Worm (Caenorhabditis elegans) whole organism, L4 larva: Measurements from ENCODE around the gene F09E10.7.
A peak's percentile ranks its signal among the peaks of the same experiment; 100 is the strongest.

ENCODE experiments used
- F10B5.3 ChIP-seq: sonication (generic microtip); optimal IDR thresholded peaks from 2 replicates; lab custom pipeline; 2016; ENCODE audit warnings: mild to moderate bottlenecking, missing genetic modification characterization, missing compliant biosample characterization
- F49E8.2 ChIP-seq: sonication (generic microtip); optimal IDR thresholded peaks from 2 replicates; lab custom pipeline; 2016; ENCODE audit warnings: missing compliant biosample characterization, mild to moderate bottlenecking, missing genetic modification characterization, borderline replicate concordance
- R02D3.7 ChIP-seq: fragments of 150-350 bp; sonication (generic microtip); optimal IDR thresholded peaks from 3 replicates; lab custom pipeline; 2014; ENCODE audit warnings: missing biosample characterization, missing genetic modification characterization
- T20F7.1 ChIP-seq: fragments of 200-800 bp; sonication (Bioruptor generic); optimal IDR thresholded peaks from 2 replicates; lab custom pipeline; 2018; ENCODE audit warnings: mild to moderate bottlenecking, missing genetic modification characterization, missing compliant biosample characterization
- Y5F2A.4 ChIP-seq: fragments of 200-800 bp; sonication (Bioruptor generic); optimal IDR thresholded peaks from 2 replicates; lab custom pipeline; 2018; ENCODE audit warnings: mild to moderate bottlenecking, missing genetic modification characterization, missing compliant biosample characterization
- ZK546.5 ChIP-seq, 2 experiments: sonication (generic microtip); optimal IDR thresholded peaks; 2 replicates each; lab custom pipeline; 2017; ENCODE audit warnings: missing biosample characterization in 2 of 2, missing genetic modification characterization in 2 of 2
- aha-1 ChIP-seq: fragments of 150-350 bp; peaks from one replicate; lab custom pipeline; 2014; ENCODE audit warnings: missing biosample characterization, missing genetic modification characterization
- ceh-20 ChIP-seq: fragments of 200-800 bp; sonication (Bioruptor generic); IDR thresholded peaks from 2 replicates; pipeline ENCODE4 v1.3.6; 2022; ENCODE audit warnings: missing genetic modification reagents, missing genetic modification characterization, missing compliant biosample characterization
- ceh-28 ChIP-seq: fragments of 150-350 bp; optimal IDR thresholded peaks from 2 replicates; lab custom pipeline; 2014; ENCODE audit warnings: missing biosample characterization, missing genetic modification reagents, missing genetic modification characterization
- ceh-82 ChIP-seq: sonication (generic microtip); optimal IDR thresholded peaks from 2 replicates; lab custom pipeline; 2017; ENCODE audit warnings: missing biosample characterization, missing genetic modification characterization
- cey-2 ChIP-seq: sonication (generic microtip); optimal IDR thresholded peaks from 3 replicates; lab custom pipeline; 2017; ENCODE audit warnings: missing genetic modification characterization, mild to moderate bottlenecking, missing compliant biosample characterization, antibody characterized with exemption, borderline replicate concordance; ENCODE audit not compliant: insufficient read depth
- dmd-6 ChIP-seq: fragments of 200-800 bp; sonication (Bioruptor generic); IDR thresholded peaks from 2 replicates; pipeline ENCODE4 v1.3.6; 2022; ENCODE audit warnings: missing genetic modification reagents, missing genetic modification characterization, missing compliant biosample characterization
- dmd-9 ChIP-seq: fragments of 200-800 bp; sonication (Bioruptor generic); IDR thresholded peaks from 2 replicates; pipeline ENCODE4 v1.3.6; 2022; ENCODE audit warnings: missing genetic modification reagents, missing genetic modification characterization, missing compliant biosample characterization
- egl-27 ChIP-seq: sonication (generic microtip); optimal IDR thresholded peaks from 3 replicates; lab custom pipeline; 2017; ENCODE audit warnings: missing biosample characterization, missing genetic modification reagents, missing genetic modification characterization
- egl-43 ChIP-seq: fragments of 200-800 bp; sonication (Bioruptor generic); IDR thresholded peaks from 2 replicates; pipeline ENCODE4 v1.3.6; 2022; ENCODE audit warnings: missing genetic modification reagents, missing genetic modification characterization, missing compliant biosample characterization
- fkh-10 ChIP-seq: fragments of 150-350 bp; optimal IDR thresholded peaks from 2 replicates; lab custom pipeline; 2014; ENCODE audit warnings: missing biosample characterization, missing genetic modification reagents, missing genetic modification characterization
- hif-1 ChIP-seq, 2 experiments: sonication (generic microtip); optimal IDR thresholded peaks; 2 replicates each; lab custom pipeline; 2016 to 2017; ENCODE audit warnings: missing compliant biosample characterization in 2 of 2, missing genetic modification characterization in 2 of 2, missing genetic modification reagents in 2 of 2, missing genotype in 2 of 2, mild to moderate bottlenecking in 1 of 2
- hlh-30 ChIP-seq: sonication (generic microtip); optimal IDR thresholded peaks from 2 replicates; lab custom pipeline; 2017; ENCODE audit warnings: antibody characterized with exemption, mild to moderate bottlenecking, missing genetic modification characterization, missing compliant biosample characterization; ENCODE audit not compliant: insufficient read depth
- lim-7 ChIP-seq: fragments of 200-800 bp; sonication (Bioruptor generic); IDR thresholded peaks from 2 replicates; pipeline ENCODE4 v1.3.6; 2022; ENCODE audit warnings: missing genetic modification characterization, missing compliant biosample characterization
- lin-13 ChIP-seq: fragments of 150-350 bp; optimal IDR thresholded peaks from 2 replicates; lab custom pipeline; 2014; ENCODE audit warnings: missing biosample characterization, missing genetic modification reagents, missing genetic modification characterization
- lin-29 ChIP-seq: fragments of 200-800 bp; sonication (Bioruptor generic); IDR thresholded peaks from 2 replicates; pipeline ENCODE4 v1.3.6; 2022; ENCODE audit warnings: missing genetic modification reagents, missing genetic modification characterization, missing compliant biosample characterization
- lin-39 ChIP-seq: fragments of 150-350 bp; optimal IDR thresholded peaks from 2 replicates; lab custom pipeline; 2014; ENCODE audit warnings: missing biosample characterization, missing genetic modification reagents, missing genetic modification characterization
- lir-3 ChIP-seq: sonication (generic microtip); optimal IDR thresholded peaks from 2 replicates; lab custom pipeline; 2016; ENCODE audit warnings: mild to moderate bottlenecking, missing genetic modification characterization, missing compliant biosample characterization
- lsy-2 ChIP-seq, 2 experiments: fragments of 150-350 bp in 1 of 2; sonication (generic microtip) in 1 of 2; optimal IDR thresholded peaks; 2 replicates each; lab custom pipeline; 2014 to 2017; ENCODE audit warnings: missing biosample characterization in 2 of 2, missing genetic modification characterization in 2 of 2
- madf-9 ChIP-seq: fragments of 200-800 bp; sonication (Bioruptor generic); conservative IDR thresholded peaks from 2 replicates; pipeline ENCODE4 v1.3.6; 2022; ENCODE audit warnings: missing genetic modification reagents, missing genetic modification characterization, missing compliant biosample characterization
- mdl-1 ChIP-seq, 2 experiments: fragments of 150-350 bp in 1 of 2; sonication (generic microtip) in 1 of 2; optimal IDR thresholded peaks; 2 replicates each; lab custom pipeline; 2014 to 2017; ENCODE audit warnings: missing biosample characterization in 2 of 2, missing genetic modification characterization in 2 of 2
- mdt-29 ChIP-seq: fragments of 200-800 bp; sonication (Bioruptor generic); IDR thresholded peaks from 2 replicates; pipeline ENCODE4 v1.3.6; 2022; ENCODE audit warnings: missing genetic modification reagents, missing genetic modification characterization, missing compliant biosample characterization
- mep-1 ChIP-seq: fragments of 150-350 bp; sonication (generic microtip); optimal IDR thresholded peaks from 3 replicates; lab custom pipeline; 2014; ENCODE audit warnings: missing biosample characterization, missing genetic modification characterization
- mes-2 ChIP-seq: sonication (generic microtip); optimal IDR thresholded peaks from 2 replicates; lab custom pipeline; 2016; ENCODE audit warnings: missing genotype, mild to moderate bottlenecking, missing genetic modification characterization, missing compliant biosample characterization; ENCODE audit not compliant: poor library complexity, severe bottlenecking
- nhr-102 ChIP-seq: sonication (generic microtip); optimal IDR thresholded peaks from 2 replicates; lab custom pipeline; 2016; ENCODE audit warnings: mild to moderate bottlenecking, missing genetic modification characterization, moderate library complexity, missing compliant biosample characterization
- nhr-237 ChIP-seq: sonication (generic microtip); optimal IDR thresholded peaks from 2 replicates; lab custom pipeline; 2017; ENCODE audit warnings: missing biosample characterization, missing genetic modification characterization
- nhr-25 ChIP-seq: sonication (generic microtip); optimal IDR thresholded peaks from 2 replicates; lab custom pipeline; 2017; ENCODE audit warnings: missing genetic modification characterization, mild to moderate bottlenecking, missing compliant biosample characterization, antibody characterized with exemption, moderate library complexity, borderline replicate concordance; ENCODE audit not compliant: insufficient read depth
- nhr-42 ChIP-seq: fragments of 200-800 bp; sonication (Bioruptor generic); IDR thresholded peaks from 2 replicates; pipeline ENCODE4 v1.3.6; 2022; ENCODE audit warnings: missing genetic modification characterization, missing compliant biosample characterization
- nhr-48 ChIP-seq: sonication (generic microtip); optimal IDR thresholded peaks from 2 replicates; lab custom pipeline; 2016; ENCODE audit warnings: mild to moderate bottlenecking, missing genetic modification characterization, missing compliant biosample characterization
- pha-4 ChIP-seq, 2 experiments: fragments of 150-350 bp in 1 of 2; fragments of 200-800 bp in 1 of 2; sonication (Bioruptor generic) in 1 of 2; IDR thresholded peaks in 1 of 2; optimal IDR thresholded peaks in 1 of 2; 2 replicates each; pipeline versions ENCODE4 v1.3.6 to Lab custom; 2014 to 2022; ENCODE audit warnings: missing genetic modification characterization in 2 of 2, missing genetic modification reagents in 2 of 2, missing biosample characterization in 1 of 2, missing compliant biosample characterization in 1 of 2
- php-3 ChIP-seq: fragments of 200-800 bp; sonication (Bioruptor generic); IDR thresholded peaks from 2 replicates; pipeline ENCODE4 v1.3.6; 2022; ENCODE audit warnings: missing genetic modification reagents, missing genetic modification characterization, missing compliant biosample characterization
- rbr-2 ChIP-seq: sonication (generic microtip); optimal IDR thresholded peaks from 2 replicates; lab custom pipeline; 2016; ENCODE audit warnings: missing genotype, missing genetic modification characterization, missing compliant biosample characterization
- sdz-12 ChIP-seq: fragments of 200-800 bp; sonication (Bioruptor generic); optimal IDR thresholded peaks from 2 replicates; lab custom pipeline; 2018; ENCODE audit warnings: mild to moderate bottlenecking, missing genetic modification characterization, missing compliant biosample characterization
- set-16 ChIP-seq: fragments of 200-800 bp; sonication (Bioruptor generic); IDR thresholded peaks from 2 replicates; pipeline ENCODE4 v1.3.6; 2022; ENCODE audit warnings: missing genetic modification reagents, missing genetic modification characterization, missing compliant biosample characterization
- skn-1 ChIP-seq: fragments of 150-350 bp; optimal IDR thresholded peaks from 2 replicates; lab custom pipeline; 2014; ENCODE audit warnings: missing biosample characterization, missing genetic modification characterization
- snpc-1.2 ChIP-seq: fragments of 200-800 bp; sonication (Bioruptor generic); IDR thresholded peaks from 2 replicates; pipeline ENCODE4 v1.3.6; 2022; ENCODE audit warnings: missing genetic modification reagents, missing genetic modification characterization, missing compliant biosample characterization
- snpc-4 ChIP-seq: fragments of 150-350 bp; optimal IDR thresholded peaks from 2 replicates; lab custom pipeline; 2014; ENCODE audit warnings: missing biosample characterization, missing genetic modification characterization
- spr-1 ChIP-seq: sonication (generic microtip); optimal IDR thresholded peaks from 2 replicates; lab custom pipeline; 2016; ENCODE audit warnings: mild to moderate bottlenecking, missing genetic modification characterization, missing compliant biosample characterization
- tra-1 ChIP-seq: fragments of 200-800 bp; sonication (Bioruptor generic); IDR thresholded peaks from 2 replicates; pipeline ENCODE4 v1.3.6; 2022; ENCODE audit warnings: missing genetic modification reagents, missing genetic modification characterization, missing compliant biosample characterization
- vab-7 ChIP-seq: fragments of 200-800 bp; sonication (Bioruptor generic); IDR thresholded peaks from 2 replicates; pipeline ENCODE4 v1.3.6; 2022; ENCODE audit warnings: missing genetic modification reagents, missing genetic modification characterization, missing compliant biosample characterization
- zip-11 ChIP-seq: fragments of 200-800 bp; sonication (Bioruptor generic); IDR thresholded peaks from 2 replicates; pipeline ENCODE4 v1.3.6; 2022; ENCODE audit warnings: missing genetic modification characterization, missing compliant biosample characterization
- zip-2 ChIP-seq: fragments of 150-350 bp; optimal IDR thresholded peaks from 2 replicates; lab custom pipeline; 2014; ENCODE audit warnings: missing biosample characterization, missing genetic modification characterization

Gene F09E10.7

ce11 chrX:1524559-1524958 is 22.9 kb upstream of the F09E10.7 start (continued):
- TF ChIP-seq set-16 (GFP tag; lab: Robert Waterston, UW) (peak; percentile 53), fkh-10 (GFP tag; lab: Kevin White, UChicago) (peak; percentile 35), madf-9 (no peak), R02D3.7 (no peak), lin-13 (no peak), dmd-6 (GFP tag; lab: Robert Waterston, UW) (0 out of 2 replicates have a peak, but pooled peaks have one; percentile 17), ceh-82 (no peak), hif-1 (tag; optimal IDR thresholded peaks at IDR 0.05; lab: Kevin White, UChicago) (peak in 1 of 2 experiments; percentile 31), hlh-30 (tag; lab: Kevin White, UChicago) (peak; percentile 78), F10B5.3 (no peak), T20F7.1 (GFP tag; lab: Kevin White, UChicago) (no peak), dmd-9 (GFP tag; lab: Robert Waterston, UW) (no peak), skn-1 (tag; lab: Kevin White, UChicago) (no peak), F49E8.2 (tag; lab: Kevin White, UChicago) (no peak), lin-39 (tag; lab: Kevin White, UChicago) (no peak), rbr-2 (tag; lab: Kevin White, UChicago) (peak; percentile 48), nhr-42 (GFP tag; lab: Robert Waterston, UW) (no peak), ceh-28 (tag; lab: Kevin White, UChicago) (no peak), lir-3 (tag; lab: Kevin White, UChicago) (no peak), mep-1 (tag; lab: Kevin White, UChicago) (peak; percentile 76), mdl-1 (tag; optimal IDR thresholded peaks at IDR 0.05; lab: Kevin White, UChicago) (peak in 1 of 2 experiments; percentile 63), Y5F2A.4 (GFP tag; lab: Kevin White, UChicago) (no peak), nhr-25 (tag; lab: Kevin White, UChicago) (no peak), vab-7 (no peak), lim-7 (no peak), egl-27 (tag; lab: Kevin White, UChicago) (no peak), snpc-1.2 (GFP tag; lab: Robert Waterston, UW) (no peak), tra-1 (GFP tag; lab: Robert Waterston, UW) (no peak), mes-2 (tag; lab: Kevin White, UChicago) (peak; percentile 65), ZK546.5 (tag; optimal IDR thresholded peaks at IDR 0.05; lab: Kevin White, UChicago) (no peak), lin-29 (no peak), egl-43 (GFP tag; lab: Robert Waterston, UW) (no peak)

DNA sequence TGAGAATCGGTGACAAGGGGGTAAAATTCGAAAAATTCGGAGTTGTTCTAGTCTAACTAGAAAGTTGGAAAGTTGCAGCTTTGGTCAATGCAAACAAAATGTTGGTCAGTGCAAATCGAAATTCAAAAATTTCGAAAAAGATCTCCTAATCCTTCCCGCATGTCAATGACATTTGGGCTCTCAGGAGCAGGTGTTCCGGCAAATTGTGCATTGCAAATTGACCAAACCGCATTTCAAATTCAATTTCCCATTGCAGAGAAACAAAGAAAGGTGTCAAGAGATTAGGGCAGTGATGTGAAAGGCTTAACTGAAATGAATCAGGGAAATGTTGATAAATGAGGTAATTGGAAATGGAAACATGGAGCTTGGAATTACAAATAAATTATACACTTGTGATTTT is 21.6 kb upstream of the F09E10.7 start:
- TF ChIP-seq zip-2 (no peak), aha-1 (tag; lab: Kevin White, UChicago) (peak; percentile 66)

- TF ChIP-seq lir-3 (tag; lab: Kevin White, UChicago) (no peak), ceh-20 (GFP tag; lab: Robert Waterston, UW) (no peak), aha-1 (tag; lab: Kevin White, UChicago) (peak; percentile 96), nhr-48 (tag; lab: Kevin White, UChicago) (no peak), mdt-29 (GFP tag; lab: Robert Waterston, UW) (no peak), nhr-237 (tag; lab: Kevin White, UChicago) (no peak), spr-1 (tag; lab: Kevin White, UChicago) (no peak), cey-2 (tag; lab: Kevin White, UChicago) (no peak), mes-2 (tag; lab: Kevin White, UChicago) (peak; percentile 4), lsy-2 (tag; optimal IDR thresholded peaks at IDR 0.05; lab: Kevin White, UChicago) (peak in 1 of 2 experiments; percentile 27), nhr-102 (no peak), pha-4 (GFP tag; IDR thresholded peaks at IDR 0.05; lab: Robert Waterston, UW) (no peak), pha-4 (tag; optimal IDR thresholded peaks at IDR 0.05; lab: Kevin White, UChicago) (no peak), madf-9 (no peak), ZK546.5 (tag; optimal IDR thresholded peaks at IDR 0.05; lab: Kevin White, UChicago) (no peak), php-3 (GFP tag; lab: Robert Waterston, UW) (no peak), lin-39 (tag; lab: Kevin White, UChicago) (no peak), Y5F2A.4 (GFP tag; lab: Kevin White, UChicago) (no peak), snpc-4 (tag; lab: Kevin White, UChicago) (no peak), mdl-1 (tag; optimal IDR thresholded peaks at IDR 0.05; lab: Kevin White, UChicago) (peak in 1 of 2 experiments; percentile 45), sdz-12 (no peak), zip-11 (GFP tag; lab: Robert Waterston, UW) (no peak)
Observed at ce11 chrX:1522068-1522467, 20.4 kb upstream of the F09E10.7 start.
